Fruit fly (Drosophila melanogaster): ENCODE data around the gene bor.

DNA sequence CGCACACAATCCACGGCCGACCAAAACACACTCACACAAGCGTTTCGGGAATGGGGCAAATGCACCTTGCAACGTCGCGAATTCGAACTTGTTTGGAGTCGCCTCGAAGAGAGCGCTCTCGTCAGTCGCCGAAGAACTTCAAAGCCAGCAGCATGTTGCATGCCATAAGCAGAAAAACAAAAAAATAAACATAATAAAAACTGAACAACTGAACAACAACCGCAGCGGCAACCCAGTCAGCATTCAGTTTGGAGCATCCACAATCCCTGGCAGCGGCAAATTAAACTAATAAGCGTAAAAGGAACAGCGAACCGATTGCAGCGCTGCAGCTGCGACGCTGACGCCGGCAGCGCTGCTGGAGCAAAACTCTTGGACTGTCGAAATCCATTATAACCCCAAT, 31.3 kb downstream of the bor start:
- TF ChIP-seq Ets98B (GFP tag; IDR thresholded peaks at IDR 0.05) (no peak), fd96Ca (GFP tag; IDR thresholded peaks at IDR 0.05) (no peak), CG13204 (GFP tag; optimal IDR thresholded peaks at IDR 0.05) (peak; percentile 65), D1 (tag; optimal IDR thresholded peaks at IDR 0.05) (no peak), CG14655 (GFP tag; optimal IDR thresholded peaks at IDR 0.05) (no peak), CG9948 (tag; optimal IDR thresholded peaks at IDR 0.05) (no peak), CG32121 (GFP tag; IDR thresholded peaks at IDR 0.05) (no peak), Pif1A (GFP tag; optimal IDR thresholded peaks at IDR 0.05) (no peak), CG15710 (tag; optimal IDR thresholded peaks at IDR 0.05) (no peak)

Measured in whole organism, pupa.